Fruit fly (Drosophila melanogaster): ENCODE results near the gene CG3108.

Gene CG3108

dm6 chrX:5754837-5755828 lies 26.3 kb downstream of the CG3108 start, which contains the start of the genes lin-52 and CG15771 (continued):
- peak; percentile 96 for TF ChIP-seq CG3281 (GFP tag; optimal IDR thresholded peaks at IDR 0.05)
- peak; percentile 94 for TF ChIP-seq CG11504 (tag; optimal IDR thresholded peaks at IDR 0.05)
- TF ChIP-seq CG12659 (GFP tag; optimal IDR thresholded peaks at IDR 0.05), result peak; percentile 97
- TF ChIP-seq MESR4 (GFP tag; optimal IDR thresholded peaks at IDR 0.05), result peak; percentile 31
- TF ChIP-seq Sin3A (optimal IDR thresholded peaks at IDR 0.05), result peak; percentile 83
- TF ChIP-seq CG6683 (GFP tag; optimal IDR thresholded peaks at IDR 0.05), result peak; percentile 93
- peak; percentile 82 for TF ChIP-seq trem (tag; optimal IDR thresholded peaks at IDR 0.05)
- peak in 1 of 3 experiments; percentile 92 for TF ChIP-seq lola (GFP tag; optimal IDR thresholded peaks at IDR 0.05)
- TF ChIP-seq sr (GFP tag; IDR thresholded peaks at IDR 0.05), result peak; percentile 81
- TF ChIP-seq D (optimal IDR thresholded peaks at IDR 0.05), result no peak
- peak; percentile 94 for TF ChIP-seq D (GFP tag; optimal IDR thresholded peaks at IDR 0.05)
- TF ChIP-seq gce (GFP tag; IDR thresholded peaks at IDR 0.05), result peak; percentile 89
- peak; percentile 61 to 81 for TF ChIP-seq Trl (optimal IDR thresholded peaks at IDR 0.05)
- TF ChIP-seq Trl (GFP tag; optimal IDR thresholded peaks at IDR 0.05), result peak; percentile 27
- peak; percentile 65 to 96 for TF ChIP-seq Hr51 (GFP tag; optimal IDR thresholded peaks at IDR 0.05)
- peak; percentile 97 for TF ChIP-seq Xrp1 (GFP tag; IDR thresholded peaks at IDR 0.05)
- TF ChIP-seq ATbp (GFP tag; optimal IDR thresholded peaks at IDR 0.05), result peak; percentile 95
- TF ChIP-seq Blimp-1 (GFP tag; optimal IDR thresholded peaks at IDR 0.05), result peak; percentile 90
- TF ChIP-seq Dll (GFP tag; IDR thresholded peaks at IDR 0.05; ENCODE audit: partially characterized antibody), result peak; percentile 57; the same call in 2 of the 4 replicates
- TF ChIP-seq CG3163 (GFP tag; optimal IDR thresholded peaks at IDR 0.05), result peak; percentile 25
- peak; percentile 87 for TF ChIP-seq chm (GFP tag; IDR thresholded peaks at IDR 0.05)
- peak; percentile 90 for TF ChIP-seq oc (tag; optimal IDR thresholded peaks at IDR 0.05)
- TF ChIP-seq Fer2 (tag; optimal IDR thresholded peaks at IDR 0.05), result peak; percentile 90
- TF ChIP-seq CG2116 (GFP tag; optimal IDR thresholded peaks at IDR 0.05), result peak; percentile 67
- peak; percentile 79 for TF ChIP-seq toy (GFP tag; IDR thresholded peaks at IDR 0.05)
- TF ChIP-seq prd (optimal IDR thresholded peaks at IDR 0.05), result no peak
- TF ChIP-seq prd (GFP tag; IDR thresholded peaks at IDR 0.05), result peak; percentile 97
- peak; percentile 37 for TF ChIP-seq CG15479 (GFP tag; optimal IDR thresholded peaks at IDR 0.05)
- peak; percentile 95 for TF ChIP-seq nau (GFP tag; optimal IDR thresholded peaks at IDR 0.05)
- TF ChIP-seq sug (tag; optimal IDR thresholded peaks at IDR 0.05), result peak; percentile 96
- TF ChIP-seq Ptx1 (GFP tag; IDR thresholded peaks at IDR 0.05), result peak; percentile 97
- TF ChIP-seq zfh2 (GFP tag; optimal IDR thresholded peaks at IDR 0.05), result peak; percentile 44
- TF ChIP-seq CG10321 (GFP tag; IDR thresholded peaks at IDR 0.05), result peak; percentile 90
- TF ChIP-seq z (GFP tag; IDR thresholded peaks at IDR 0.05), result peak; percentile 76
- peak; percentile 98 for TF ChIP-seq klu (GFP tag; IDR thresholded peaks at IDR 0.05)
- no peak for TF ChIP-seq cad (GFP tag; optimal IDR thresholded peaks at IDR 0.05)
- TF ChIP-seq tll (GFP tag; optimal IDR thresholded peaks at IDR 0.05), result peak in 1 of 2 experiments; percentile 15
- TF ChIP-seq CG6813 (GFP tag; optimal IDR thresholded peaks at IDR 0.05), result peak; percentile 94
- TF ChIP-seq CG11696 (GFP tag; IDR thresholded peaks at IDR 0.05), result peak; percentile 75; the same call in 1 of the 2 replicates
- TF ChIP-seq fd102C (GFP tag; optimal IDR thresholded peaks at IDR 0.05), result peak; percentile 54
- TF ChIP-seq esg (GFP tag; conservative IDR thresholded peaks at IDR 0.05), result peak; percentile 96
- peak; percentile 74 for TF ChIP-seq MBD-R2 (GFP tag; IDR thresholded peaks at IDR 0.05)
- peak; percentile 96 for TF ChIP-seq CG2712 (tag; optimal IDR thresholded peaks at IDR 0.05)
- peak; percentile 96 for TF ChIP-seq CG11093 (GFP tag; IDR thresholded peaks at IDR 0.05)
- peak; percentile 69 for TF ChIP-seq Dref (GFP tag; IDR thresholded peaks at IDR 0.05)
- TF ChIP-seq CG9215 (GFP tag; IDR thresholded peaks at IDR 0.05), result peak; percentile 96
- TF ChIP-seq Deaf1 (tag; optimal IDR thresholded peaks at IDR 0.05), result peak; percentile 79
- peak; percentile 81 for TF ChIP-seq CG6654 (GFP tag; optimal IDR thresholded peaks at IDR 0.05)

Measured in whole organism, embryonic.